Worm (Caenorhabditis elegans): ENCODE results near the gene F37A8.5.

ce11 chrIII:3964237-3964636 lies 7.8 kb downstream of the F37A8.5 start, which contains the start of gene R10E9.2:
- TF ChIP-seq gmeb-1 (tag; optimal IDR thresholded peaks at IDR 0.05) (no peak), ZK546.5 (tag; optimal IDR thresholded peaks at IDR 0.05) (no peak), alr-1 (tag; optimal IDR thresholded peaks at IDR 0.05) (no peak), snpc-4 (tag; optimal IDR thresholded peaks at IDR 0.05) (no peak)
